Worm (Caenorhabditis elegans) whole organism, L4 larva: ENCODE results near the gene pgap-2.

ENCODE experiments used
- ZK546.5 ChIP-seq, 2 experiments: sonication (generic microtip); optimal IDR thresholded peaks; 2 replicates each; lab custom pipeline; 2017; ENCODE audit warnings: missing biosample characterization in 2 of 2, missing genetic modification characterization in 2 of 2
- attf-4 ChIP-seq: sonication (generic microtip); optimal IDR thresholded peaks from 3 replicates; lab custom pipeline; 2017; ENCODE audit warnings: missing biosample characterization, missing genetic modification characterization
- ceh-82 ChIP-seq: sonication (generic microtip); optimal IDR thresholded peaks from 2 replicates; lab custom pipeline; 2017; ENCODE audit warnings: missing biosample characterization, missing genetic modification characterization
- daf-12 ChIP-seq: fragments of 150-350 bp; optimal IDR thresholded peaks from 2 replicates; lab custom pipeline; 2014; ENCODE audit warnings: missing biosample characterization, missing genetic modification reagents, missing genetic modification characterization
- duxl-1 ChIP-seq: sonication (generic microtip); optimal IDR thresholded peaks from 2 replicates; lab custom pipeline; 2016; ENCODE audit warnings: mild to moderate bottlenecking, missing genetic modification characterization, moderate library complexity, missing compliant biosample characterization; ENCODE audit not compliant: poor library complexity
- dve-1 ChIP-seq: sonication (generic microtip); optimal IDR thresholded peaks from 2 replicates; lab custom pipeline; 2017; ENCODE audit warnings: antibody characterized with exemption, mild to moderate bottlenecking, missing genetic modification characterization, missing compliant biosample characterization; ENCODE audit not compliant: insufficient read depth
- snpc-4 ChIP-seq: fragments of 150-350 bp; optimal IDR thresholded peaks from 2 replicates; lab custom pipeline; 2014; ENCODE audit warnings: missing biosample characterization, missing genetic modification characterization

DNA sequence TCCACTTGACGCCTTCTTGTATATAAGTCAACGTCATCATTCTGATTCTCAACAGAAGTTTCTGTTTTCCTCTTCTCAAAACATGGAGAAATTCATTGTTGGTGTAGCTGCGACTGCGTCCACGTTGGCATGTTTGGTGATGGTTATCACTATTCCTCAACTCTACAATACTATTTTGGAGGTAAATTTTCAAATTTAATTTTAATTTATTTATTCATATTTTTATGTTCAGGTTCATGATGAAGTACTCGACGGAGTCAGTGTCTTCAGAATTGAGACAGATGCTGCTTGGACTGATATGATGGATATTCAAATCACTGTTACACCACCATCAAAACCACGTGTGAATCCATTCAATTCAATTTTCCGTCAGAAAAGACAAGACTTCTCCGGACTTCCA, 42.8 kb downstream of the pgap-2 start, which contains the start of gene col-89:
- no peak for TF ChIP-seq snpc-4 (tag; lab: Kevin White, UChicago)
- no peak for TF ChIP-seq duxl-1 (tag; lab: Kevin White, UChicago)
- TF ChIP-seq dve-1, result no peak
- no peak for TF ChIP-seq daf-12 (tag; lab: Kevin White, UChicago)
- no peak for TF ChIP-seq ceh-82 (tag; lab: Kevin White, UChicago)
- TF ChIP-seq attf-4 (tag; lab: Kevin White, UChicago), result no peak
- TF ChIP-seq ZK546.5 (tag; optimal IDR thresholded peaks at IDR 0.05; lab: Kevin White, UChicago), result no peak
